Fruit fly (Drosophila melanogaster) whole organism, pupa: ENCODE results near the gene RpS6.
A peak's percentile ranks its signal among the peaks of the same experiment; 100 is the strongest.

Source experiments
- CG12605 ChIP-seq: fragments of 200-800 bp; sonication (Bioruptor generic); IDR thresholded peaks from 2 replicates; pipeline ENCODE4 v1.3.6; 2022; ENCODE audit warnings: missing biosample characterization, missing genetic modification characterization
- CG14655 ChIP-seq: fragments of 200-800 bp; sonication (Bioruptor generic); optimal IDR thresholded peaks from 3 replicates; lab custom pipeline; 2017; ENCODE audit warnings: mild to moderate bottlenecking, missing biosample characterization, missing genetic modification reagents, missing genetic modification characterization
- CG4496 ChIP-seq: fragments of 200-800 bp; sonication (Bioruptor generic); IDR thresholded peaks from 3 replicates; pipeline ENCODE4 v1.3.6; 2022; ENCODE audit warnings: missing biosample characterization, missing genetic modification characterization
- CG9948 ChIP-seq: fragments of 200-800 bp; sonication (Bioruptor generic); optimal IDR thresholded peaks from 2 replicates; lab custom pipeline; 2018; ENCODE audit warnings: missing biosample characterization, mild to moderate bottlenecking, missing genetic modification characterization, moderate library complexity
- EcR ChIP-seq: fragments of 200-800 bp; sonication (Bioruptor generic); optimal IDR thresholded peaks from 3 replicates; lab custom pipeline; 2019; ENCODE audit warnings: missing biosample characterization, missing genetic modification characterization, mild to moderate bottlenecking, moderate library complexity, missing genetic modification reagents
- Pif1A ChIP-seq: fragments of 200-800 bp; sonication (Bioruptor generic); optimal IDR thresholded peaks from 3 replicates; lab custom pipeline; 2016; ENCODE audit warnings: missing biosample characterization, missing genetic modification characterization
- Pif1B ChIP-seq: fragments of 200-800 bp; sonication (Bioruptor generic); optimal IDR thresholded peaks from 3 replicates; lab custom pipeline; 2016; ENCODE audit warnings: missing biosample characterization, missing genetic modification characterization
- gl ChIP-seq: fragments of 200-800 bp; sonication (Bioruptor generic); optimal IDR thresholded peaks from 2 replicates; lab custom pipeline; 2018; ENCODE audit warnings: missing biosample characterization, mild to moderate bottlenecking, missing genetic modification characterization

- no peak for TF ChIP-seq CG14655 (GFP tag; lab: Kevin White, UChicago)
- peak; percentile 44; the same call in 1 of the 2 replicates for TF ChIP-seq CG12605 (GFP tag; lab: Robert Waterston, UW)
- TF ChIP-seq EcR (GFP tag; lab: Kevin White, UChicago) = no peak
- no peak for TF ChIP-seq Pif1B (GFP tag; lab: Kevin White, UChicago)
- no peak for TF ChIP-seq gl (tag; lab: Kevin White, UChicago)
- peak; percentile 28 for TF ChIP-seq CG9948 (tag; lab: Kevin White, UChicago)
- peak; percentile 61 for TF ChIP-seq Pif1A (GFP tag; lab: Kevin White, UChicago)
- TF ChIP-seq CG4496 (GFP tag; lab: Robert Waterston, UW) = peak; percentile 66
These were observed at the start of gene RpS6, which contains the start of gene bys for dm6 chrX:7901153-7902038.
